Fruit fly (Drosophila melanogaster) whole organism, embryonic: ENCODE results near the gene LIMK1.

ENCODE experiments used
- Aef1 ChIP-seq: fragments of 200-800 bp; sonication (Bioruptor generic); IDR thresholded peaks from 3 replicates; pipeline ENCODE4 v1.3.6; 2022; ENCODE audit warnings: missing biosample characterization, missing genetic modification characterization
- Bdp1 ChIP-seq: fragments of 200-800 bp; sonication (Bioruptor generic); optimal IDR thresholded peaks from 3 replicates; lab custom pipeline; 2016; ENCODE audit warnings: missing biosample characterization, missing genetic modification characterization
- CG10366 ChIP-seq: fragments of 200-800 bp; sonication (Bioruptor generic); IDR thresholded peaks from 2 replicates; pipeline ENCODE4 v1.3.6; 2022; ENCODE audit warnings: missing biosample characterization, missing genetic modification characterization
- CG12104 ChIP-seq: fragments of 200-800 bp; sonication (Bioruptor generic); optimal IDR thresholded peaks from 3 replicates; lab custom pipeline; 2016; ENCODE audit warnings: missing biosample characterization, missing genetic modification characterization
- CG12391 ChIP-seq: fragments of 200-800 bp; sonication (Bioruptor generic); optimal IDR thresholded peaks from 3 replicates; lab custom pipeline; 2018; ENCODE audit warnings: missing biosample characterization, mild to moderate bottlenecking, missing genetic modification characterization, moderate library complexity
- CG15514 ChIP-seq: fragments of 200-800 bp; sonication (Bioruptor generic); optimal IDR thresholded peaks from 3 replicates; lab custom pipeline; 2017; ENCODE audit warnings: missing biosample characterization, missing genetic modification characterization, mild to moderate bottlenecking, moderate library complexity, missing genetic modification reagents
- CG15696 ChIP-seq: fragments of 200-800 bp; sonication (Bioruptor generic); optimal IDR thresholded peaks from 2 replicates; lab custom pipeline; 2019; ENCODE audit warnings: missing biosample characterization, mild to moderate bottlenecking, missing genetic modification characterization, moderate library complexity
- CG17359 ChIP-seq: fragments of 200-800 bp; sonication (Bioruptor generic); optimal IDR thresholded peaks from 3 replicates; lab custom pipeline; 2018; ENCODE audit warnings: missing biosample characterization, mild to moderate bottlenecking, missing genetic modification characterization, moderate library complexity
- CG34224 ChIP-seq: fragments of 200-800 bp; sonication (Bioruptor generic); IDR thresholded peaks from 3 replicates; pipeline ENCODE4 v1.3.6; 2022; ENCODE audit warnings: missing biosample characterization, missing genetic modification characterization; ENCODE audit not compliant: partially characterized antibody
- CG4360 ChIP-seq: fragments of 200-800 bp; sonication (Bioruptor generic); IDR thresholded peaks from 2 replicates; pipeline ENCODE4 v1.3.6; 2022; ENCODE audit warnings: missing biosample characterization, missing genetic modification characterization
- CG4617 ChIP-seq: fragments of 200-800 bp; sonication (Bioruptor generic); optimal IDR thresholded peaks from 3 replicates; lab custom pipeline; 2016; ENCODE audit warnings: missing biosample characterization, missing genetic modification characterization, borderline replicate concordance
- CG7786 ChIP-seq: fragments of 200-800 bp; sonication (Bioruptor generic); optimal IDR thresholded peaks from 2 replicates; lab custom pipeline; 2016; ENCODE audit warnings: missing biosample characterization, missing genetic modification characterization
- CG7839 ChIP-seq: fragments of 200-800 bp; sonication (Bioruptor generic); optimal IDR thresholded peaks from 3 replicates; lab custom pipeline; 2018; ENCODE audit warnings: missing biosample characterization, mild to moderate bottlenecking, missing genetic modification characterization, moderate library complexity
- CG8944 ChIP-seq: fragments of 200-800 bp; sonication (Bioruptor generic); optimal IDR thresholded peaks from 3 replicates; lab custom pipeline; 2016; ENCODE audit warnings: missing biosample characterization, missing genetic modification characterization
- Dek ChIP-seq: fragments of 200-800 bp; sonication (Bioruptor generic); optimal IDR thresholded peaks from 3 replicates; lab custom pipeline; 2019; ENCODE audit warnings: missing biosample characterization, mild to moderate bottlenecking, missing genetic modification characterization, moderate library complexity
- Dp ChIP-seq: fragments of 200-800 bp; sonication (Bioruptor generic); optimal IDR thresholded peaks from 2 replicates; lab custom pipeline; 2018; ENCODE audit warnings: missing biosample characterization, mild to moderate bottlenecking, missing genetic modification characterization, moderate library complexity
- Dref ChIP-seq: fragments of 200-800 bp; sonication (Bioruptor generic); IDR thresholded peaks from 2 replicates; pipeline ENCODE4 v1.3.6; 2022; ENCODE audit warnings: missing biosample characterization, missing genetic modification characterization
- Ets65A ChIP-seq: fragments of 200-800 bp; sonication (Bioruptor generic); peaks from one replicate; lab custom pipeline; 2016; ENCODE audit warnings: missing biosample characterization, missing genetic modification characterization
- GATAe ChIP-seq: fragments of 200-800 bp; sonication (Bioruptor generic); conservative IDR thresholded peaks from 2 replicates; pipeline ENCODE4 v1.3.6; 2022; ENCODE audit warnings: missing biosample characterization, missing genetic modification characterization
- HmgZ ChIP-seq: fragments of 200-800 bp; sonication (Bioruptor generic); optimal IDR thresholded peaks from 2 replicates; lab custom pipeline; 2018; ENCODE audit warnings: missing biosample characterization, mild to moderate bottlenecking, missing genetic modification characterization
- Hr3 ChIP-seq: fragments of 200-800 bp; sonication (Bioruptor generic); optimal IDR thresholded peaks from 3 replicates; lab custom pipeline; 2016; ENCODE audit warnings: missing biosample characterization, missing genetic modification characterization
- Hr51 ChIP-seq, 2 experiments: fragments of 200-800 bp; sonication (Bioruptor generic); optimal IDR thresholded peaks; 2 replicates in 1 of 2; 3 replicates in 1 of 2; lab custom pipeline; 2016 to 2018; ENCODE audit warnings: missing biosample characterization in 2 of 2, missing genetic modification characterization in 2 of 2, mild to moderate bottlenecking in 1 of 2, moderate library complexity in 1 of 2
- Max ChIP-seq: fragments of 200-800 bp; sonication (Bioruptor generic); optimal IDR thresholded peaks from 2 replicates; lab custom pipeline; 2016; ENCODE audit warnings: missing biosample characterization, mild to moderate bottlenecking, missing genetic modification characterization
- Mes4 ChIP-seq: fragments of 200-800 bp; sonication (Bioruptor generic); optimal IDR thresholded peaks from 2 replicates; lab custom pipeline; 2016; ENCODE audit warnings: missing biosample characterization, missing genetic modification characterization
- Oli ChIP-seq: fragments of 200-800 bp; sonication (Bioruptor generic); optimal IDR thresholded peaks from 2 replicates; lab custom pipeline; 2018; ENCODE audit warnings: missing biosample characterization, mild to moderate bottlenecking, missing genetic modification characterization, moderate library complexity
- Optix ChIP-seq: fragments of 200-800 bp; sonication (Bioruptor generic); IDR thresholded peaks from 3 replicates; pipeline ENCODE4 v1.3.6; 2022; ENCODE audit warnings: missing biosample characterization, missing genetic modification characterization
- Ssrp ChIP-seq: fragments of 200-800 bp; sonication (Bioruptor generic); optimal IDR thresholded peaks from 2 replicates; lab custom pipeline; 2018; ENCODE audit warnings: missing biosample characterization, mild to moderate bottlenecking, missing genetic modification characterization, moderate library complexity
- TFAM ChIP-seq: fragments of 200-800 bp; sonication (Bioruptor generic); optimal IDR thresholded peaks from 2 replicates; lab custom pipeline; 2017; ENCODE audit warnings: missing biosample characterization, missing genetic modification characterization, inconsistent platforms
- YL-1 ChIP-seq: fragments of 200-800 bp; sonication (Bioruptor generic); optimal IDR thresholded peaks from 3 replicates; lab custom pipeline; 2017; ENCODE audit warnings: missing biosample characterization, mild to moderate bottlenecking, missing genetic modification characterization
- ato ChIP-seq: fragments of 200-800 bp; sonication (Bioruptor generic); IDR thresholded peaks from 2 replicates; pipeline ENCODE4 v1.3.6; 2022; ENCODE audit warnings: missing biosample characterization, missing genetic modification characterization; ENCODE audit not compliant: partially characterized antibody
- cad ChIP-seq: fragments of >200 bp; optimal IDR thresholded peaks from 2 replicates; lab custom pipeline; 2017; ENCODE audit warnings: missing biosample characterization, missing genetic modification characterization
- ci ChIP-seq: fragments of 200-800 bp; sonication (Bioruptor generic); IDR thresholded peaks from 3 replicates; pipeline ENCODE4 v1.3.6; 2022; ENCODE audit warnings: missing biosample characterization, missing genetic modification characterization
- fd102C ChIP-seq: fragments of 200-800 bp; sonication (Bioruptor generic); optimal IDR thresholded peaks from 2 replicates; lab custom pipeline; 2018; ENCODE audit warnings: missing biosample characterization, mild to moderate bottlenecking, missing genetic modification characterization, moderate library complexity
- hb ChIP-seq: fragments of 200-800 bp; sonication (Bioruptor generic); IDR thresholded peaks from 3 replicates; pipeline ENCODE4 v1.3.6; 2022; ENCODE audit warnings: missing biosample characterization, missing genetic modification characterization; ENCODE audit not compliant: partially characterized antibody
- inv ChIP-seq: fragments of 200-800 bp; sonication (Bioruptor generic); IDR thresholded peaks from 2 replicates; pipeline ENCODE4 v1.3.6; 2022; ENCODE audit warnings: missing biosample characterization, missing genetic modification characterization; ENCODE audit not compliant: partially characterized antibody
- lab ChIP-seq: fragments of 200-800 bp; sonication (Bioruptor generic); optimal IDR thresholded peaks from 3 replicates; lab custom pipeline; 2017; ENCODE audit warnings: missing biosample characterization, missing genetic modification characterization, mild to moderate bottlenecking, moderate library complexity, missing genetic modification reagents
- luna ChIP-seq: fragments of 200-800 bp; sonication (Bioruptor generic); optimal IDR thresholded peaks from 2 replicates; lab custom pipeline; 2016; ENCODE audit warnings: missing biosample characterization, missing genetic modification characterization
- mirr ChIP-seq: fragments of 200-800 bp; sonication (Bioruptor generic); optimal IDR thresholded peaks from 3 replicates; lab custom pipeline; 2018; ENCODE audit warnings: missing biosample characterization, mild to moderate bottlenecking, missing genetic modification characterization
- pum ChIP-seq: fragments of 200-800 bp; sonication (Bioruptor generic); optimal IDR thresholded peaks from 2 replicates; lab custom pipeline; 2016; ENCODE audit warnings: missing biosample characterization, missing genetic modification characterization
- salm ChIP-seq: fragments of 200-800 bp; sonication (Bioruptor generic); optimal IDR thresholded peaks from 2 replicates; lab custom pipeline; 2018; ENCODE audit warnings: missing biosample characterization, mild to moderate bottlenecking, missing genetic modification characterization
- sens ChIP-seq: fragments of 200-800 bp; sonication (Bioruptor generic); peaks from one replicate; lab custom pipeline; 2016; ENCODE audit warnings: missing biosample characterization, missing genetic modification characterization
- slbo ChIP-seq: fragments of 200-800 bp; sonication (Bioruptor generic); IDR thresholded peaks from 2 replicates; pipeline ENCODE4 v1.3.6; 2022; ENCODE audit warnings: missing biosample characterization, missing genetic modification characterization
- slou ChIP-seq: fragments of 200-800 bp; sonication (Bioruptor generic); optimal IDR thresholded peaks from 3 replicates; lab custom pipeline; 2016; ENCODE audit warnings: missing biosample characterization, missing genetic modification characterization
- so ChIP-seq: fragments of 200-800 bp; sonication (Bioruptor generic); IDR thresholded peaks from 3 replicates; pipeline ENCODE4 v1.3.6; 2022; ENCODE audit warnings: missing biosample characterization, missing genetic modification characterization
- tx ChIP-seq: fragments of 200-800 bp; sonication (Bioruptor generic); optimal IDR thresholded peaks from 2 replicates; lab custom pipeline; 2016; ENCODE audit warnings: missing biosample characterization, missing genetic modification characterization
- vvl ChIP-seq: fragments of 200-800 bp; sonication (Bioruptor generic); IDR thresholded peaks from 2 replicates; pipeline ENCODE4 v1.3.6; 2022; ENCODE audit warnings: missing biosample characterization, missing genetic modification characterization
- wor ChIP-seq: fragments of 200-800 bp; sonication (Bioruptor generic); IDR thresholded peaks from 2 replicates; pipeline ENCODE4 v1.3.6; 2022; ENCODE audit warnings: missing biosample characterization, missing genetic modification characterization

Gene LIMK1

dm6 chrX:12581305-12581676, 10.7 kb downstream of the LIMK1 start (continued):
- TF ChIP-seq Optix (GFP tag; lab: Robert Waterston, UW), result no peak
- TF ChIP-seq sens (GFP tag; lab: Kevin White, UChicago), result peak; percentile 53
- no peak for TF ChIP-seq fd102C (GFP tag; lab: Kevin White, UChicago)
- TF ChIP-seq Ets65A (GFP tag; lab: Kevin White, UChicago), result peak; percentile 85
- TF ChIP-seq, all 482 proteins: peak for 2

- TF ChIP-seq so (GFP tag; lab: Robert Waterston, UW) (no peak), CG7786 (GFP tag; lab: Kevin White, UChicago) (peak; percentile 18), fd102C (GFP tag; lab: Kevin White, UChicago) (no peak), Bdp1 (GFP tag; lab: Kevin White, UChicago) (no peak), CG17359 (tag; lab: Kevin White, UChicago) (no peak), CG15514 (GFP tag; lab: Kevin White, UChicago) (peak; percentile 1), slbo (GFP tag; lab: Robert Waterston, UW) (peak; percentile 22; the same call in 1 of the 2 replicates), CG10366 (GFP tag; lab: Robert Waterston, UW) (no peak), Dref (GFP tag; lab: Robert Waterston, UW) (no peak), pum (GFP tag; lab: Kevin White, UChicago) (no peak), HmgZ (tag; lab: Kevin White, UChicago) (peak; percentile 13), ci (peak; percentile 36; the same call in 1 of the 3 replicates), lab (peak; percentile 3), Hr51 (GFP tag; optimal IDR thresholded peaks at IDR 0.05; lab: Kevin White, UChicago) (no peak), Aef1 (GFP tag; lab: Robert Waterston, UW) (no peak), CG7839 (tag; lab: Kevin White, UChicago) (peak; percentile 18), Max (GFP tag; lab: Kevin White, UChicago) (no peak), luna (GFP tag; lab: Kevin White, UChicago) (no peak), Mes4 (GFP tag; lab: Kevin White, UChicago) (no peak), Hr3 (GFP tag; lab: Kevin White, UChicago) (peak; percentile 12), CG8944 (GFP tag; lab: Kevin White, UChicago) (no peak), YL-1 (GFP tag; lab: Kevin White, UChicago) (no peak), hb (GFP tag; lab: Robert Waterston, UW) (no peak), CG4617 (no peak), slou (GFP tag; lab: Kevin White, UChicago) (no peak), CG4360 (GFP tag; lab: Robert Waterston, UW) (no peak), CG34224 (GFP tag; lab: Robert Waterston, UW) (no peak), inv (GFP tag; lab: Robert Waterston, UW) (no peak), CG12391 (tag; lab: Kevin White, UChicago) (peak; percentile 26), tx (no peak), vvl (GFP tag; lab: Robert Waterston, UW) (no peak), Oli (no peak), CG15696 (tag; lab: Kevin White, UChicago) (no peak), sens (GFP tag; lab: Kevin White, UChicago) (peak; percentile 84), cad (GFP tag; lab: Kevin White, UChicago) (no peak), Dek (tag; lab: Kevin White, UChicago) (no peak), CG12104 (GFP tag; lab: Kevin White, UChicago) (peak; percentile 4), ato (GFP tag; lab: Robert Waterston, UW) (no peak), Optix (GFP tag; lab: Robert Waterston, UW) (no peak), GATAe (GFP tag; lab: Robert Waterston, UW) (peak; percentile 95), wor (GFP tag; lab: Robert Waterston, UW) (no peak), TFAM (GFP tag; lab: Kevin White, UChicago) (no peak), salm (no peak), Dp (GFP tag; lab: Kevin White, UChicago) (no peak), Ssrp (tag; lab: Kevin White, UChicago) (no peak), mirr (GFP tag; lab: Kevin White, UChicago) (peak; percentile 56)
Observed at dm6 chrX:12580498-12581304, 11.3 kb downstream of the LIMK1 start.
